Worm (Caenorhabditis elegans): ENCODE results near the gene Y69H2.9.

- TF ChIP-seq ama-1 (optimal IDR thresholded peaks at IDR 0.05), result no peak
- TF ChIP-seq fos-1 (tag; optimal IDR thresholded peaks at IDR 0.05), result no peak
- no peak for TF ChIP-seq mdl-1 (tag; optimal IDR thresholded peaks at IDR 0.05)
- TF ChIP-seq nhr-237 (tag; optimal IDR thresholded peaks at IDR 0.05), result no peak
- TF ChIP-seq nhr-129 (tag; optimal IDR thresholded peaks at IDR 0.05), result no peak
- TF ChIP-seq nhr-77 (tag; optimal IDR thresholded peaks at IDR 0.05), result no peak
- no peak for TF ChIP-seq blmp-1 (tag; optimal IDR thresholded peaks at IDR 0.05; ENCODE audit: insufficient read depth)
- TF ChIP-seq nhr-12 (tag; optimal IDR thresholded peaks at IDR 0.05), result no peak
- TF ChIP-seq sma-3 (GFP tag; optimal IDR thresholded peaks at IDR 0.05), result no peak
- TF ChIP-seq elt-1 (tag; optimal IDR thresholded peaks at IDR 0.05), result no peak
- TF ChIP-seq snpc-4 (tag; optimal IDR thresholded peaks at IDR 0.05), result no peak
- TF ChIP-seq zag-1 (tag; optimal IDR thresholded peaks at IDR 0.05), result no peak
- no peak for TF ChIP-seq R02D3.7 (tag; optimal IDR thresholded peaks at IDR 0.05)
- TF ChIP-seq ztf-4 (tag; optimal IDR thresholded peaks at IDR 0.05), result no peak
Measured at ce11 chrV:18656363-18656762, 45.0 kb upstream of the Y69H2.9 start.

All from whole organism, L2 larva.